Fruit fly (Drosophila melanogaster) S2 (cell line): ENCODE data around the gene Gr8a.
A peak's percentile ranks its signal among the peaks of the same experiment; 100 is the strongest.

Source experiments
- CG8478 ChIP-seq: fragments of >200 bp; optimal IDR thresholded peaks from 2 replicates; lab custom pipeline; 2018
- CTCF ChIP-seq, 2 experiments: fragments of >200 bp; optimal IDR thresholded peaks; 2 replicates each; lab custom pipeline; 2018

Gr8a gene

dm6 chrX:9220434-9220833 is 6.5 kb upstream of the Gr8a start:
- TF ChIP-seq CG8478 (lab: Kevin White, UChicago) = no peak
- no peak for TF ChIP-seq CTCF (optimal IDR thresholded peaks at IDR 0.05; lab: Kevin White, UChicago)

- no peak for TF ChIP-seq CTCF (optimal IDR thresholded peaks at IDR 0.05; lab: Kevin White, UChicago)
- TF ChIP-seq CG8478 (lab: Kevin White, UChicago) = no peak
Observed at dm6 chrX:9223182-9223581, 3.8 kb upstream of the Gr8a start, which contains the start of gene t. Gene t, minus strand, starts transcription at chrX:9223257.

dm6 chrX:9224423-9224822 is 2.5 kb upstream of the Gr8a start:
- TF ChIP-seq CG8478 (lab: Kevin White, UChicago) (no peak), CTCF (optimal IDR thresholded peaks at IDR 0.05; lab: Kevin White, UChicago) (no peak)

dm6 chrX:9225137-9225536 is 1.8 kb upstream of the Gr8a start, which contains the start of gene CG15370:
Gene CG15370, plus strand, starts transcription at chrX:9225437.
- TF ChIP-seq CG8478 (lab: Kevin White, UChicago) (no peak), CTCF (optimal IDR thresholded peaks at IDR 0.05; lab: Kevin White, UChicago) (no peak)

- no peak for TF ChIP-seq CTCF (optimal IDR thresholded peaks at IDR 0.05; lab: Kevin White, UChicago)
- no peak for TF ChIP-seq CG8478 (lab: Kevin White, UChicago)
Observed at dm6 chrX:9232199-9232598, 5.3 kb downstream of the Gr8a start, which contains the start of gene CG12121. Gene CG12121, minus strand, starts transcription at chrX:9232378.

dm6 chrX:9236485-9236884 is 9.5 kb downstream of the Gr8a start, which contains the start of gene Ir8a:
Gene Ir8a, minus strand, starts transcription at chrX:9236585.
- no peak for TF ChIP-seq CG8478 (lab: Kevin White, UChicago)

dm6 chrX:9243417-9243884 is 16.5 kb downstream of the Gr8a start, which contains the start of the genes mxc and Larp7:
Gene mxc, minus strand, starts transcription at chrX:9243467.
Gene Larp7, plus strand, starts transcription at chrX:9243817.
- TF ChIP-seq CTCF (optimal IDR thresholded peaks at IDR 0.05; lab: Kevin White, UChicago) = peak in 1 of 2 experiments; percentile 21
- no peak for TF ChIP-seq CG8478 (lab: Kevin White, UChicago)

- no peak for TF ChIP-seq CTCF (optimal IDR thresholded peaks at IDR 0.05; lab: Kevin White, UChicago)
- TF ChIP-seq CG8478 (lab: Kevin White, UChicago) = no peak
Observed at dm6 chrX:9247171-9247783, 20.3 kb downstream of the Gr8a start, which contains the start of the genes amx and Dsor1. Gene amx, minus strand, starts transcription at chrX:9247336. Gene Dsor1, plus strand, starts transcription at chrX:9247342.

- no peak for TF ChIP-seq CG8478 (lab: Kevin White, UChicago)
- no peak for TF ChIP-seq CTCF (optimal IDR thresholded peaks at IDR 0.05; lab: Kevin White, UChicago)
Observed at dm6 chrX:9248040-9248439, 21.1 kb downstream of the Gr8a start.

- TF ChIP-seq CTCF (optimal IDR thresholded peaks at IDR 0.05; lab: Kevin White, UChicago) (no peak), CG8478 (lab: Kevin White, UChicago) (no peak)
Observed at dm6 chrX:9250161-9250831, 23.4 kb downstream of the Gr8a start, which contains the start of gene CG17754. Gene CG17754, plus strand, starts transcription at chrX:9250420.

- TF ChIP-seq CTCF (optimal IDR thresholded peaks at IDR 0.05; lab: Kevin White, UChicago) (no peak), CG8478 (lab: Kevin White, UChicago) (no peak)
Observed at dm6 chrX:9251212-9251877, 24.4 kb downstream of the Gr8a start.

- TF ChIP-seq CG8478 (lab: Kevin White, UChicago) = no peak
- TF ChIP-seq CTCF (optimal IDR thresholded peaks at IDR 0.05; lab: Kevin White, UChicago) = no peak
Observed at dm6 chrX:9252051-9252708, 25.2 kb downstream of the Gr8a start.

- no peak for TF ChIP-seq CTCF (optimal IDR thresholded peaks at IDR 0.05; lab: Kevin White, UChicago)
- no peak for TF ChIP-seq CG8478 (lab: Kevin White, UChicago)
Observed at dm6 chrX:9255021-9255420, 28.1 kb downstream of the Gr8a start.

dm6 chrX:9255964-9256520 is 29.1 kb downstream of the Gr8a start, which contains the start of gene ric8a:
Gene ric8a, plus strand, starts transcription at chrX:9256168.
- no peak for TF ChIP-seq CG8478 (lab: Kevin White, UChicago)
- TF ChIP-seq CTCF (optimal IDR thresholded peaks at IDR 0.05; lab: Kevin White, UChicago) = no peak
